Worm (Caenorhabditis elegans) whole organism, midembryonic: ENCODE results near the gene F36F12.2.
"Not testable (repeated sequence)": the region's sequence is repeated elsewhere in the genome, so short reads cannot be mapped to it uniquely, and the experiment has no call there.

Source experiments
- T22C8.4 ChIP-seq: fragments of 200-800 bp; sonication (Bioruptor generic); IDR thresholded peaks from 2 replicates; pipeline ENCODE4 v1.3.6; 2022; ENCODE audit warnings: missing genetic modification characterization, missing compliant biosample characterization
- cog-1 ChIP-seq: sonication (generic microtip); optimal IDR thresholded peaks from 2 replicates; lab custom pipeline; 2016; ENCODE audit warnings: missing genetic modification characterization, missing compliant biosample characterization
- flt-1 ChIP-seq: fragments of 200-800 bp; sonication (Bioruptor generic); IDR thresholded peaks from 2 replicates; pipeline ENCODE4 v1.3.6; 2022; ENCODE audit warnings: missing genetic modification characterization, missing compliant biosample characterization
- klf-2 ChIP-seq: fragments of 200-800 bp; sonication (Bioruptor generic); conservative IDR thresholded peaks from 2 replicates; pipeline ENCODE4 v1.3.6; 2022; ENCODE audit warnings: missing genetic modification reagents, missing genetic modification characterization, missing compliant biosample characterization
- med-1 ChIP-seq: sonication (generic microtip); optimal IDR thresholded peaks from 2 replicates; lab custom pipeline; 2017; ENCODE audit warnings: missing genetic modification characterization, mild to moderate bottlenecking, missing compliant biosample characterization, antibody characterized with exemption, missing genetic modification reagents; ENCODE audit not compliant: insufficient read depth
- ref-1 ChIP-seq: fragments of 200-800 bp; sonication (Bioruptor generic); conservative IDR thresholded peaks from 2 replicates; pipeline ENCODE4 v1.3.6; 2022; ENCODE audit warnings: missing genetic modification reagents, missing genetic modification characterization, missing compliant biosample characterization
- tab-1 ChIP-seq: fragments of 200-800 bp; sonication (Bioruptor generic); IDR thresholded peaks from 2 replicates; pipeline ENCODE4 v1.3.6; 2022; ENCODE audit warnings: missing genetic modification characterization, missing compliant biosample characterization
- ztf-23 ChIP-seq: fragments of 200-800 bp; sonication (Bioruptor generic); IDR thresholded peaks from 2 replicates; pipeline ENCODE4 v1.3.6; 2022; ENCODE audit warnings: missing genetic modification reagents, missing genetic modification characterization, missing compliant biosample characterization
- ztf-29 ChIP-seq: fragments of 200-800 bp; sonication (Bioruptor generic); IDR thresholded peaks from 2 replicates; pipeline ENCODE4 v1.3.6; 2022; ENCODE audit warnings: missing genetic modification reagents, missing genetic modification characterization, missing compliant biosample characterization

The F36F12.2 gene

ce11 chrV:2095204-2095603, at the start of gene F36F12.2:
Gene F36F12.2, minus strand, starts transcription at chrV:2095304.
- TF ChIP-seq cog-1 (tag; lab: Kevin White, UChicago) (no peak), ref-1 (no peak), flt-1 (GFP tag; lab: Robert Waterston, UW) (no peak), tab-1 (GFP tag; lab: Robert Waterston, UW) (no peak), klf-2 (GFP tag; lab: Robert Waterston, UW) (no peak), T22C8.4 (GFP tag; lab: Robert Waterston, UW) (no peak), ztf-23 (no peak), med-1 (GFP tag; lab: Kevin White, UChicago) (no peak), ztf-29 (GFP tag; lab: Robert Waterston, UW) (no peak)

ce11 chrV:2144408-2144807, 49.3 kb upstream of the F36F12.2 start, which contains the start of gene F22F7.12:
Gene F22F7.12, minus strand, starts transcription at chrV:2144508.
- TF ChIP-seq klf-2 (GFP tag; lab: Robert Waterston, UW); flt-1 (GFP tag; lab: Robert Waterston, UW); cog-1 (tag; lab: Kevin White, UChicago): not testable (repeated sequence)

ce11 chrV:2139918-2140317, 44.8 kb upstream of the F36F12.2 start, which contains the start of gene F22F7.7:
Gene F22F7.7, minus strand, starts transcription at chrV:2140042.
- TF ChIP-seq klf-2 (GFP tag; lab: Robert Waterston, UW) (no peak), T22C8.4 (GFP tag; lab: Robert Waterston, UW) (no peak), flt-1 (GFP tag; lab: Robert Waterston, UW) (no peak), ztf-23 (no peak), tab-1 (GFP tag; lab: Robert Waterston, UW) (no peak), ztf-29 (GFP tag; lab: Robert Waterston, UW) (no peak)

- TF ChIP-seq med-1 (GFP tag; lab: Kevin White, UChicago) (no peak), tab-1 (GFP tag; lab: Robert Waterston, UW) (no peak), ztf-23 (no peak), flt-1 (GFP tag; lab: Robert Waterston, UW) (no peak), klf-2 (GFP tag; lab: Robert Waterston, UW) (no peak), ref-1 (no peak), ztf-29 (GFP tag; lab: Robert Waterston, UW) (no peak), T22C8.4 (GFP tag; lab: Robert Waterston, UW) (no peak), cog-1 (tag; lab: Kevin White, UChicago) (no peak)
These were observed 43.2 kb upstream of the F36F12.2 start for ce11 chrV:2138287-2138686.

ce11 chrV:2137010-2137409, 41.9 kb upstream of the F36F12.2 start:
- no peak for TF ChIP-seq ztf-29 (GFP tag; lab: Robert Waterston, UW)
- no peak for TF ChIP-seq flt-1 (GFP tag; lab: Robert Waterston, UW)
- TF ChIP-seq cog-1 (tag; lab: Kevin White, UChicago), result no peak
- TF ChIP-seq T22C8.4 (GFP tag; lab: Robert Waterston, UW), result no peak
- no peak for TF ChIP-seq ztf-23
- no peak for TF ChIP-seq ref-1
- no peak for TF ChIP-seq med-1 (GFP tag; lab: Kevin White, UChicago)
- TF ChIP-seq klf-2 (GFP tag; lab: Robert Waterston, UW), result no peak

ce11 chrV:2135323-2135722, 40.2 kb upstream of the F36F12.2 start:
- TF ChIP-seq klf-2 (GFP tag; lab: Robert Waterston, UW), result no peak
- no peak for TF ChIP-seq tab-1 (GFP tag; lab: Robert Waterston, UW)
- TF ChIP-seq cog-1 (tag; lab: Kevin White, UChicago), result no peak
- no peak for TF ChIP-seq flt-1 (GFP tag; lab: Robert Waterston, UW)
- TF ChIP-seq med-1 (GFP tag; lab: Kevin White, UChicago), result no peak
- no peak for TF ChIP-seq ref-1
- no peak for TF ChIP-seq ztf-29 (GFP tag; lab: Robert Waterston, UW)

ce11 chrV:2134340-2134739, 39.2 kb upstream of the F36F12.2 start:
- no peak for TF ChIP-seq ztf-29 (GFP tag; lab: Robert Waterston, UW)
- TF ChIP-seq tab-1 (GFP tag; lab: Robert Waterston, UW), result no peak
- TF ChIP-seq klf-2 (GFP tag; lab: Robert Waterston, UW), result no peak
- no peak for TF ChIP-seq med-1 (GFP tag; lab: Kevin White, UChicago)
- no peak for TF ChIP-seq cog-1 (tag; lab: Kevin White, UChicago)
- TF ChIP-seq T22C8.4 (GFP tag; lab: Robert Waterston, UW), result no peak
- TF ChIP-seq ztf-23, result no peak
- TF ChIP-seq ref-1, result no peak
- TF ChIP-seq flt-1 (GFP tag; lab: Robert Waterston, UW), result no peak

- no peak for TF ChIP-seq ref-1
- no peak for TF ChIP-seq tab-1 (GFP tag; lab: Robert Waterston, UW)
- TF ChIP-seq cog-1 (tag; lab: Kevin White, UChicago), result no peak
- TF ChIP-seq klf-2 (GFP tag; lab: Robert Waterston, UW), result no peak
- TF ChIP-seq flt-1 (GFP tag; lab: Robert Waterston, UW), result no peak
- TF ChIP-seq ztf-23, result no peak
These were observed 38.4 kb upstream of the F36F12.2 start for ce11 chrV:2133512-2133911.

ce11 chrV:2132675-2133074, 37.6 kb upstream of the F36F12.2 start:
- TF ChIP-seq ztf-23 (0 out of 2 replicates have a peak, but pooled peaks have one; percentile 17), tab-1 (GFP tag; lab: Robert Waterston, UW) (no peak), med-1 (GFP tag; lab: Kevin White, UChicago) (no peak)

- TF ChIP-seq ztf-23 (no peak), T22C8.4 (GFP tag; lab: Robert Waterston, UW) (0 out of 2 replicates have a peak, but pooled peaks have one; percentile 3), ref-1 (no peak), klf-2 (GFP tag; lab: Robert Waterston, UW) (no peak), flt-1 (GFP tag; lab: Robert Waterston, UW) (peak; percentile 22; the same call in 1 of the 2 replicates), tab-1 (GFP tag; lab: Robert Waterston, UW) (no peak), cog-1 (tag; lab: Kevin White, UChicago) (peak; percentile 49), med-1 (GFP tag; lab: Kevin White, UChicago) (no peak), ztf-29 (GFP tag; lab: Robert Waterston, UW) (no peak)
These were observed 32.0 kb upstream of the F36F12.2 start, which contains the start of gene ldp-1 for ce11 chrV:2126996-2127585. Gene ldp-1, plus strand, starts transcription at chrV:2127535.
